Worm (Caenorhabditis elegans): ENCODE results near the gene clec-9.

DNA sequence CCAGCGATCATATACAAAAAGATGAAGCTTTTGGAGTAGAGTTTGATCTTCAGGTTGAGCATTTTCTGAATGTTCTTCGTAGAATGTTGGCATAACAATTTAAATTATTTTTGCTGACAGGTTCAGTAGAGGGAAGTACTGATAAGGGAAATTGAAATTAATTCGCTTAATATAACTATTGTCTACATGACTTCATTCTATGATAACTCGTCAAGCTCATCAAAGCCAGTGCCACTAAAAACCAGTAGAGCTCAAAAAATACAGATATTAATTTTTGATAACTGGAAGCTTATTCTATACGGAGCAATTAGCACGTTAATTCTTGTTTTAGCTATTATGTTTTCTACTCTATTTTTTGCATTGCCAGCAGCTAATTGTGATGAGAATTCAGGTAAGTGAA lies 32.7 kb upstream of the clec-9 start, which contains the start of the genes clec-29 and clec-39:
- no peak for TF ChIP-seq him-1 (tag; optimal IDR thresholded peaks at IDR 0.05)
- no peak for TF ChIP-seq W03F9.2 (tag; optimal IDR thresholded peaks at IDR 0.05)

Data from whole organism, L4/young adult.